Fruit fly (Drosophila melanogaster) Kc167 (cell line): ENCODE measurements around the gene CG12093.

Source experiments
- h ChIP-seq: fragments of >200 bp; optimal IDR thresholded peaks from 3 replicates; lab custom pipeline; 2018; ENCODE audit warnings: missing external identifiers
- insv ChIP-seq: fragments of >200 bp; optimal IDR thresholded peaks from 3 replicates; lab custom pipeline; 2018; ENCODE audit warnings: missing external identifiers
- psq ChIP-seq: fragments of >200 bp; optimal IDR thresholded peaks from 2 replicates; lab custom pipeline; 2017; ENCODE audit warnings: missing external identifiers
- ttk ChIP-seq: sonication (Bioruptor generic); optimal IDR thresholded peaks from 2 replicates; lab custom pipeline; 2017; ENCODE audit warnings: missing external identifiers

- TF ChIP-seq psq (no peak), h (lab: Kevin White, UChicago) (no peak), ttk (no peak), insv (lab: Kevin White, UChicago) (no peak)
These were observed 25.4 kb upstream of the CG12093 start for dm6 chr3L:2799110-2799618.
